Worm (Caenorhabditis elegans) whole organism, L1 larva: ENCODE results near the gene dhs-15.

ENCODE experiments used
- dpl-1 ChIP-seq, 3 experiments: fragments of 150-350 bp in 2 of 3; sonication (generic microtip) in 1 of 3; optimal IDR thresholded peaks; 2 replicates each; lab custom pipeline; 2014 to 2017; ENCODE audit warnings: missing biosample characterization in 3 of 3, missing genetic modification characterization in 3 of 3, missing genetic modification reagents in 3 of 3
- lin-35 ChIP-seq, 2 experiments: fragments of 150-350 bp; optimal IDR thresholded peaks; 2 replicates each; lab custom pipeline; 2014; ENCODE audit warnings: missing biosample characterization in 2 of 2, missing genetic modification characterization in 2 of 2, missing genetic modification reagents in 2 of 2
- lsy-2 ChIP-seq, 2 experiments: fragments of 150-350 bp; optimal IDR thresholded peaks; 2 replicates each; lab custom pipeline; 2014; ENCODE audit warnings: missing biosample characterization in 2 of 2, missing genetic modification characterization in 2 of 2
- mdl-1 ChIP-seq, 2 experiments: fragments of 150-350 bp; optimal IDR thresholded peaks; 2 replicates each; lab custom pipeline; 2014 to 2017; ENCODE audit warnings: missing biosample characterization in 2 of 2, missing genetic modification characterization in 2 of 2, inconsistent platforms in 1 of 2
- nhr-11 ChIP-seq: fragments of 150-350 bp; optimal IDR thresholded peaks from 2 replicates; lab custom pipeline; 2014; ENCODE audit warnings: missing biosample characterization, missing genetic modification characterization
- nhr-76 ChIP-seq: sonication (generic microtip); optimal IDR thresholded peaks from 2 replicates; lab custom pipeline; 2017; ENCODE audit warnings: missing biosample characterization, missing genetic modification characterization
- sox-4 ChIP-seq: sonication (generic microtip); optimal IDR thresholded peaks from 2 replicates; lab custom pipeline; 2016; ENCODE audit warnings: missing genetic modification characterization, missing compliant biosample characterization
- unc-62 ChIP-seq: fragments of 150-350 bp; optimal IDR thresholded peaks from 2 replicates; lab custom pipeline; 2014; ENCODE audit warnings: missing biosample characterization, missing genetic modification reagents, missing genetic modification characterization

- TF ChIP-seq nhr-11 (tag; lab: Kevin White, UChicago): no peak
- TF ChIP-seq lsy-2 (tag; optimal IDR thresholded peaks at IDR 0.05; lab: Kevin White, UChicago): no peak
- no peak for TF ChIP-seq sox-4 (tag; lab: Kevin White, UChicago)
- TF ChIP-seq nhr-76 (tag; lab: Kevin White, UChicago): no peak
- TF ChIP-seq unc-62 (GFP tag; lab: Kevin White, UChicago): no peak
- TF ChIP-seq mdl-1 (tag; optimal IDR thresholded peaks at IDR 0.05; lab: Kevin White, UChicago): no peak
- no peak for TF ChIP-seq dpl-1 (GFP tag; optimal IDR thresholded peaks at IDR 0.05; lab: Kevin White, UChicago)
- peak in 1 of 2 experiments; percentile 25 for TF ChIP-seq lin-35 (GFP tag; optimal IDR thresholded peaks at IDR 0.05; lab: Kevin White, UChicago)
Observed at ce11 chrV:2810164-2810563, 40.5 kb upstream of the dhs-15 start, which contains the start of gene F54E2.1.
